Fruit fly (Drosophila melanogaster) whole organism, embryonic: ENCODE results near the gene pall.

Source experiments
- CG10431 ChIP-seq: fragments of 200-800 bp; sonication (Bioruptor generic); optimal IDR thresholded peaks from 3 replicates; lab custom pipeline; 2018; ENCODE audit warnings: missing biosample characterization, mild to moderate bottlenecking, missing genetic modification characterization
- CG10979 ChIP-seq: fragments of 200-800 bp; sonication (Bioruptor generic); optimal IDR thresholded peaks from 2 replicates; lab custom pipeline; 2018; ENCODE audit warnings: missing biosample characterization, mild to moderate bottlenecking, missing genetic modification characterization, moderate library complexity
- CG32767 ChIP-seq: fragments of 200-800 bp; sonication (Bioruptor generic); IDR thresholded peaks from 2 replicates; pipeline ENCODE4 v1.3.6; 2022; ENCODE audit warnings: missing biosample characterization, missing genetic modification characterization
- CG6683 ChIP-seq: fragments of 200-800 bp; sonication (Bioruptor generic); optimal IDR thresholded peaks from 2 replicates; lab custom pipeline; 2017; ENCODE audit warnings: missing biosample characterization, mild to moderate bottlenecking, missing genetic modification characterization, missing genetic modification reagents
- HmgD ChIP-seq: fragments of 200-800 bp; sonication (Bioruptor generic); optimal IDR thresholded peaks from 3 replicates; lab custom pipeline; 2016; ENCODE audit warnings: missing biosample characterization, missing genetic modification characterization
- eve ChIP-seq, 2 experiments: fragments of >200 bp; optimal IDR thresholded peaks; 2 replicates each; lab custom pipeline; 2017; ENCODE audit warnings: missing biosample characterization in 2 of 2, missing genetic modification characterization in 2 of 2
- insv ChIP-seq, 2 experiments: fragments of 200-800 bp; sonication (Bioruptor generic); optimal IDR thresholded peaks; 3 replicates each; lab custom pipeline; 2016 to 2018; ENCODE audit warnings: missing biosample characterization in 2 of 2, missing genetic modification characterization in 2 of 2
- nau ChIP-seq: fragments of 200-800 bp; sonication (Bioruptor generic); optimal IDR thresholded peaks from 3 replicates; lab custom pipeline; 2017; ENCODE audit warnings: missing biosample characterization, mild to moderate bottlenecking, missing genetic modification characterization, missing genetic modification reagents
- pita ChIP-seq: fragments of 200-800 bp; sonication (Bioruptor generic); optimal IDR thresholded peaks from 2 replicates; lab custom pipeline; 2017; ENCODE audit warnings: missing biosample characterization, mild to moderate bottlenecking, missing genetic modification characterization

DNA sequence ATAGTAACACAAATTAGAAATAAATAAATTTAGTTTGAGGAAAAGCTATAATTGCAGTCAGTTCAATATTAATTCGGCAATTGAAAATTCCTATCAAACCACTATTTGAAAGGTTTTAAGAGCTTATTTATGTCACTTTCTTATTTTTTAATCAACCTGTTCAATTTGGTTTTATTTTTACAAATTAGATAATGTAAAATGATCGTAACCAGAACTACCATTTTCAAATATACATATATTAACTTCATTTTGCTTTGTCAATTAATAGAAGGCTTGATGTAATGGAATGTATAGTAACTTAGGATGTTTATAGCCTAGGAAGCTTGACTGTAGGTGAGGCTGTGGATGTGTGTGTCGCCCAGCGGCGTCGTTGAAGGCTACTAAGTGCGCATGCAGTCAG is 21.0 kb downstream of the pall start:
- no peak for TF ChIP-seq eve (GFP tag; optimal IDR thresholded peaks at IDR 0.05; lab: Kevin White, UChicago)
- no peak for TF ChIP-seq CG32767 (GFP tag; lab: Robert Waterston, UW)
- TF ChIP-seq nau, result no peak
- TF ChIP-seq CG10979, result no peak
- TF ChIP-seq insv (GFP tag; optimal IDR thresholded peaks at IDR 0.05; lab: Kevin White, UChicago), result no peak
- TF ChIP-seq CG10431, result no peak
- TF ChIP-seq pita (GFP tag; lab: Kevin White, UChicago), result no peak
- no peak for TF ChIP-seq CG6683
- no peak for TF ChIP-seq HmgD (GFP tag; lab: Kevin White, UChicago)
